Worm (Caenorhabditis elegans) whole organism, late embryonic: ENCODE measurements around the gene C39B10.4.

Experiments
- C38D4.7 ChIP-seq: fragments of 200-800 bp; sonication (Bioruptor generic); optimal IDR thresholded peaks from 2 replicates; lab custom pipeline; 2018; ENCODE audit warnings: mild to moderate bottlenecking, missing genetic modification characterization, moderate library complexity, missing compliant biosample characterization
- K09A11.1 ChIP-seq: sonication (generic microtip); optimal IDR thresholded peaks from 2 replicates; lab custom pipeline; 2017; ENCODE audit warnings: antibody characterized with exemption, mild to moderate bottlenecking, missing genetic modification characterization, missing compliant biosample characterization; ENCODE audit not compliant: insufficient read depth
- T23F11.4 ChIP-seq: fragments of 200-800 bp; sonication (Bioruptor generic); optimal IDR thresholded peaks from 2 replicates; lab custom pipeline; 2018; ENCODE audit warnings: mild to moderate bottlenecking, missing genetic modification characterization, missing compliant biosample characterization
- Y22D7AL.16 ChIP-seq: sonication (generic microtip); optimal IDR thresholded peaks from 2 replicates; lab custom pipeline; 2016; ENCODE audit warnings: missing genetic modification characterization, missing compliant biosample characterization
- ama-1 ChIP-seq: fragments of 150-350 bp; optimal IDR thresholded peaks from 2 replicates; lab custom pipeline; 2014
- ceh-14 ChIP-seq: sonication (generic microtip); optimal IDR thresholded peaks from 2 replicates; lab custom pipeline; 2016; ENCODE audit warnings: missing genotype, missing genetic modification characterization, missing compliant biosample characterization
- ceh-18 ChIP-seq: sonication (generic microtip); optimal IDR thresholded peaks from 2 replicates; lab custom pipeline; 2016; ENCODE audit warnings: missing genetic modification characterization, missing compliant biosample characterization
- ceh-19 ChIP-seq: fragments of 200-800 bp; sonication (Bioruptor generic); optimal IDR thresholded peaks from 2 replicates; lab custom pipeline; 2018; ENCODE audit warnings: mild to moderate bottlenecking, missing genetic modification characterization, missing compliant biosample characterization
- ceh-22 ChIP-seq: sonication (generic microtip); optimal IDR thresholded peaks from 2 replicates; lab custom pipeline; 2017; ENCODE audit warnings: missing biosample characterization, missing genetic modification characterization
- ceh-30 ChIP-seq: fragments of 150-350 bp; optimal IDR thresholded peaks from 2 replicates; lab custom pipeline; 2014; ENCODE audit warnings: missing biosample characterization, missing genetic modification characterization
- ceh-31 ChIP-seq: sonication (generic microtip); optimal IDR thresholded peaks from 2 replicates; lab custom pipeline; 2016; ENCODE audit warnings: missing genetic modification characterization, missing compliant biosample characterization
- ceh-6 ChIP-seq: fragments of 200-800 bp; sonication (Bioruptor generic); optimal IDR thresholded peaks from 2 replicates; lab custom pipeline; 2018; ENCODE audit warnings: mild to moderate bottlenecking, missing genetic modification characterization, missing compliant biosample characterization
- ceh-9 ChIP-seq: sonication (generic microtip); optimal IDR thresholded peaks from 2 replicates; lab custom pipeline; 2016; ENCODE audit warnings: mild to moderate bottlenecking, missing genetic modification characterization, inconsistent platforms, missing compliant biosample characterization
- che-1 ChIP-seq: sonication (generic microtip); optimal IDR thresholded peaks from 2 replicates; lab custom pipeline; 2016; ENCODE audit warnings: mild to moderate bottlenecking, missing genetic modification characterization, missing compliant biosample characterization
- dmd-4 ChIP-seq: sonication (generic microtip); optimal IDR thresholded peaks from 2 replicates; lab custom pipeline; 2016; ENCODE audit warnings: borderline replicate concordance, missing genetic modification characterization, missing compliant biosample characterization
- elt-2 ChIP-seq: sonication (generic microtip); optimal IDR thresholded peaks from 2 replicates; lab custom pipeline; 2016; ENCODE audit warnings: missing genetic modification reagents, missing genetic modification characterization, missing compliant biosample characterization
- elt-4 ChIP-seq: sonication (generic microtip); optimal IDR thresholded peaks from 2 replicates; lab custom pipeline; 2016; ENCODE audit warnings: missing genetic modification characterization, missing compliant biosample characterization
- ets-4 ChIP-seq: sonication (generic microtip); optimal IDR thresholded peaks from 2 replicates; lab custom pipeline; 2016; ENCODE audit warnings: missing genetic modification characterization, missing compliant biosample characterization
- fkh-10 ChIP-seq: fragments of 150-350 bp; optimal IDR thresholded peaks from 2 replicates; lab custom pipeline; 2014; ENCODE audit warnings: missing biosample characterization, missing genetic modification reagents, missing genetic modification characterization
- fkh-6 ChIP-seq: sonication (generic microtip); optimal IDR thresholded peaks from 2 replicates; lab custom pipeline; 2016; ENCODE audit warnings: missing genetic modification characterization, missing compliant biosample characterization
- gmeb-2 ChIP-seq: sonication (generic microtip); optimal IDR thresholded peaks from 2 replicates; lab custom pipeline; 2016; ENCODE audit warnings: missing genetic modification characterization, inconsistent platforms, missing compliant biosample characterization
- hlh-15 ChIP-seq: sonication (generic microtip); optimal IDR thresholded peaks from 2 replicates; lab custom pipeline; 2016; ENCODE audit warnings: missing genetic modification characterization, missing compliant biosample characterization
- lin-11 ChIP-seq: fragments of 200-800 bp; sonication (Bioruptor generic); optimal IDR thresholded peaks from 2 replicates; lab custom pipeline; 2018; ENCODE audit warnings: mild to moderate bottlenecking, missing genetic modification characterization, missing compliant biosample characterization
- madf-2 ChIP-seq: sonication (generic microtip); optimal IDR thresholded peaks from 2 replicates; lab custom pipeline; 2017; ENCODE audit warnings: missing genetic modification characterization, missing compliant biosample characterization
- nhr-11 ChIP-seq: fragments of 150-350 bp; optimal IDR thresholded peaks from 2 replicates; lab custom pipeline; 2014; ENCODE audit warnings: missing biosample characterization, missing genetic modification characterization
- nhr-232 ChIP-seq: sonication (generic microtip); optimal IDR thresholded peaks from 2 replicates; lab custom pipeline; 2016; ENCODE audit warnings: missing genetic modification characterization, missing compliant biosample characterization
- pag-3 ChIP-seq: sonication (generic microtip); optimal IDR thresholded peaks from 2 replicates; lab custom pipeline; 2016; ENCODE audit warnings: missing compliant biosample characterization, missing genetic modification characterization, borderline replicate concordance
- pat-9 ChIP-seq: fragments of 200-800 bp; sonication (Bioruptor generic); optimal IDR thresholded peaks from 2 replicates; lab custom pipeline; 2018; ENCODE audit warnings: mild to moderate bottlenecking, missing genetic modification characterization, moderate library complexity, missing compliant biosample characterization
- pha-2 ChIP-seq: sonication (generic microtip); optimal IDR thresholded peaks from 2 replicates; lab custom pipeline; 2017; ENCODE audit warnings: mild to moderate bottlenecking, missing genetic modification characterization, missing compliant biosample characterization
- pha-4 ChIP-seq: fragments of 150-350 bp; optimal IDR thresholded peaks from 2 replicates; lab custom pipeline; 2018; ENCODE audit warnings: missing biosample characterization, missing genetic modification reagents, missing genetic modification characterization
- pqm-1 ChIP-seq: sonication (generic microtip); optimal IDR thresholded peaks from 2 replicates; lab custom pipeline; 2016; ENCODE audit warnings: missing genetic modification characterization, missing compliant biosample characterization
- ref-2 ChIP-seq: sonication (generic microtip); optimal IDR thresholded peaks from 2 replicates; lab custom pipeline; 2016; ENCODE audit warnings: missing genetic modification characterization, missing compliant biosample characterization
- rnt-1 ChIP-seq: sonication (generic microtip); optimal IDR thresholded peaks from 2 replicates; lab custom pipeline; 2016; ENCODE audit warnings: missing genetic modification characterization, missing compliant biosample characterization
- sox-4 ChIP-seq: sonication (generic microtip); optimal IDR thresholded peaks from 2 replicates; lab custom pipeline; 2017; ENCODE audit warnings: mild to moderate bottlenecking, missing genetic modification characterization, inconsistent platforms, missing compliant biosample characterization
- tbx-7 ChIP-seq: sonication (generic microtip); optimal IDR thresholded peaks from 2 replicates; lab custom pipeline; 2016; ENCODE audit warnings: missing genotype, missing genetic modification characterization, missing compliant biosample characterization
- unc-3 ChIP-seq, 2 experiments: fragments of 200-800 bp in 1 of 2; sonication (Bioruptor generic) in 1 of 2; sonication (generic microtip) in 1 of 2; conservative IDR thresholded peaks in 1 of 2; optimal IDR thresholded peaks in 1 of 2; 2 replicates each; pipeline versions ENCODE4 v1.3.6 to Lab custom; 2016 to 2022; ENCODE audit warnings: missing compliant biosample characterization in 2 of 2, missing genetic modification characterization in 2 of 2, missing genetic modification reagents in 1 of 2
- unc-55 ChIP-seq: sonication (generic microtip); optimal IDR thresholded peaks from 2 replicates; lab custom pipeline; 2017; ENCODE audit warnings: missing biosample characterization, missing genetic modification reagents, missing genetic modification characterization
- unc-86 ChIP-seq: sonication (generic microtip); optimal IDR thresholded peaks from 2 replicates; lab custom pipeline; 2016; ENCODE audit warnings: missing genetic modification characterization, missing compliant biosample characterization

The C39B10.4 gene

DNA sequence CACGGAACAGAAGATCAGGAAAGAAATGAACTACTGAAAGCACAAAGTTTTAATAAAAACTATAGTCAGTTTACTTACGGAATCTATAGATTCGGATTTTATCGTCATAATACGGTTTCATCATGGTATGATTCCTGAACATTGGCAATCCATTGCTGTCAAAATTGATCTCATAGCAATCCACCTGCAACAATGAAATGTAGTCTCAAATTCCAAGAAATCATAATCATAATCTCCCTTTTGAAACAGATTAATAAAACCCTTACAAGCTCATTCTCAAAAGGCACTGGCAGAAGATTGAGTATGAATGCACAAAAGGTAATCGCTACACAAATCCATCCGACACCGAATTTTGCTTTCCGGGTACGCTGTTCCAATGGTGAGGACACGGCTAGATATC lies 17.6 kb downstream of the C39B10.4 start:
- TF ChIP-seq Y22D7AL.16 (tag; lab: Kevin White, UChicago) (no peak), pag-3 (tag; lab: Kevin White, UChicago) (no peak), C38D4.7 (no peak), elt-2 (tag; lab: Kevin White, UChicago) (no peak)

ce11 chrX:10463542-10463941 lies 18.7 kb downstream of the C39B10.4 start, which contains the start of gene C39B10.1:
TSS of gene C39B10.1 (minus strand) at chrX:10463642.
- TF ChIP-seq pha-2, result no peak
- no peak for TF ChIP-seq Y22D7AL.16 (tag; lab: Kevin White, UChicago)

ce11 chrX:10474998-10475577 lies 30.3 kb downstream of the C39B10.4 start, which contains the start of gene elt-4:
TSS of gene elt-4 (plus strand) at chrX:10475527.
- TF ChIP-seq K09A11.1 (tag; lab: Kevin White, UChicago) (no peak), unc-86 (tag; lab: Kevin White, UChicago) (no peak), madf-2 (tag; lab: Kevin White, UChicago) (no peak), gmeb-2 (tag; lab: Kevin White, UChicago) (no peak), ref-2 (tag; lab: Kevin White, UChicago) (no peak), fkh-10 (GFP tag; lab: Kevin White, UChicago) (no peak), hlh-15 (no peak)

DNA sequence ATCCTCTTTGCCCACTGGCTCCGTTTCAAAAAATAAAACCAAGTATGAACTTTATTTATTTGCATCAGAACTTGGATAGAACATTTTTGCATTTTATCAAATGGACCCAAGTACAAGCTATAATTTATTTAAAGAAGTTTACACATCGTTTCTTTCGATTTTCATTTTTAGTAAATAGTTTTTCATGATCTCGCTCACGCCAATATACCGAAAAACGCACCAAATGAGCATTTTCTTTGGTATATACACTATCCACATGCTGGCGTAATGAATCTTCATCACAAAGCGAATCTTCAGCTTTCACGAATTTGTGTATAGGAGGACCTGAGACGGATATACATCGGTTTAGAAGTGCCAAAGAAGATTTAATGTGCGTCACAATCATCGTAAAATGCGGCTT lies 31.8 kb downstream of the C39B10.4 start, which contains the start of gene C39B10.7:
Gene C39B10.7, plus strand, starts transcription at position 301 of the 400 bp plus-strand sequence.
- TF ChIP-seq dmd-4 (tag; lab: Kevin White, UChicago), result no peak
- no peak for TF ChIP-seq ceh-6 (GFP tag; lab: Kevin White, UChicago)
- no peak for TF ChIP-seq ceh-22 (tag; lab: Kevin White, UChicago)
- TF ChIP-seq elt-4, result no peak
- no peak for TF ChIP-seq ceh-30 (tag; lab: Kevin White, UChicago)
- TF ChIP-seq ceh-18 (tag; lab: Kevin White, UChicago), result no peak
- TF ChIP-seq fkh-6 (tag; lab: Kevin White, UChicago), result no peak
- TF ChIP-seq tbx-7 (tag; lab: Kevin White, UChicago), result no peak
- TF ChIP-seq, all 69 proteins: peak for 0

ce11 chrX:10477172-10477985 lies 32.6 kb downstream of the C39B10.4 start:
- TF ChIP-seq ceh-18 (tag; lab: Kevin White, UChicago) (no peak), ceh-14 (tag; lab: Kevin White, UChicago) (no peak), ets-4 (no peak), ceh-22 (tag; lab: Kevin White, UChicago) (no peak)

DNA sequence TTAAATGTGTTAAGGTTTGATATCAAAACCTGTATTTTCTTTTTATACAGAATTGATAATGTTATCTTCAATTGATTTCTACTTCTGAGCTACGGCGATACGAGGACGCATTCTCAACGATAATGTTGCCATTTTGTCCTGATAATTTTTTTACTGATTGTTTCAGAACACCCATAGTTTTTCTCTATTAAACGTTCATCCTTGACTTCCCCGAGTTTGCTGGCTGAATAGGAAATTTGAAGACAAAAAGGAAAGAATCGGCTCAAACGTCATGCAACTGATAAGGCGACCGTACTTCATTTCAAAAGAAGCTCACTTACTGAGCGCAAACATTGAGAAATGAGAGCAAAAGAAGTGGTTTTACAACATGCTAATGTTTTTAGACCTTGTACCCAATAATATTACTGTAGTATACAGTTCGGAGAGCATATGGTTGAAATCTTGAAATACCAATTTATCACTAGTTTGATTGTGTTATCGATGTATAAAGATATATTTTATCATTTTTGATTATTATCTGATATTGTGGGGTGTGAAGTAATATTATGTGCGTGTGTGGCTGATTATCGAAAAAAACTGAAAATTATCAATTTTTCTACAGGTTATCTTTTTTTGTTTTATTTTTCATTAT lies 34.4 kb downstream of the C39B10.4 start:
- TF ChIP-seq sox-4, result no peak
- no peak for TF ChIP-seq lin-11
- TF ChIP-seq unc-55, result no peak
- no peak for TF ChIP-seq pqm-1 (tag; lab: Kevin White, UChicago)
- TF ChIP-seq ama-1, result no peak
- no peak for TF ChIP-seq ceh-9 (tag; lab: Kevin White, UChicago)
- TF ChIP-seq unc-3 (GFP tag; conservative IDR thresholded peaks at IDR 0.05; lab: Robert Waterston, UW), result no peak
- no peak for TF ChIP-seq unc-3 (tag; optimal IDR thresholded peaks at IDR 0.05; lab: Kevin White, UChicago)
- no peak for TF ChIP-seq pha-2
- no peak for TF ChIP-seq pat-9 (tag; lab: Kevin White, UChicago)
- no peak for TF ChIP-seq madf-2 (tag; lab: Kevin White, UChicago)
- no peak for TF ChIP-seq nhr-232 (tag; lab: Kevin White, UChicago)
- TF ChIP-seq pag-3 (tag; lab: Kevin White, UChicago), result no peak
- TF ChIP-seq ceh-31 (tag; lab: Kevin White, UChicago), result no peak
- TF ChIP-seq rnt-1 (tag; lab: Kevin White, UChicago), result no peak
- TF ChIP-seq T23F11.4 (GFP tag; lab: Kevin White, UChicago), result no peak
- TF ChIP-seq pha-4, result no peak
- TF ChIP-seq ceh-19 (GFP tag; lab: Kevin White, UChicago), result no peak
- no peak for TF ChIP-seq nhr-11
- TF ChIP-seq che-1 (tag; lab: Kevin White, UChicago), result no peak
